Worm (Caenorhabditis elegans): Measurements from ENCODE around the gene sri-30.

The sri-30 gene

ce11 chrII:3055531-3055930 lies 9.6 kb downstream of the sri-30 start:
- TF ChIP-seq rnt-1 (tag; optimal IDR thresholded peaks at IDR 0.05) (peak; percentile 24), hpl-2 (GFP tag; optimal IDR thresholded peaks at IDR 0.05) (no peak), skn-1 (tag; optimal IDR thresholded peaks at IDR 0.05) (peak; percentile 17), ets-5 (GFP tag; IDR thresholded peaks at IDR 0.05) (no peak), ztf-4 (tag; optimal IDR thresholded peaks at IDR 0.05) (no peak), lin-13 (GFP tag; optimal IDR thresholded peaks at IDR 0.05) (no peak), efl-1 (optimal IDR thresholded peaks at IDR 0.05) (no peak), efl-1 (GFP tag; optimal IDR thresholded peaks at IDR 0.05 in 1 of 2) (no peak), egl-27 (tag; optimal IDR thresholded peaks at IDR 0.05) (no peak), Y116A8C.19 (tag; optimal IDR thresholded peaks at IDR 0.05; ENCODE audit: borderline replicate concordance) (no peak), snu-23 (GFP tag; optimal IDR thresholded peaks at IDR 0.05) (peak; percentile 20), nhr-47 (tag; optimal IDR thresholded peaks at IDR 0.05) (peak; percentile 27), mep-1 (tag; optimal IDR thresholded peaks at IDR 0.05) (peak; percentile 33), xbp-1 (tag; optimal IDR thresholded peaks at IDR 0.05) (no peak), ces-1 (GFP tag; optimal IDR thresholded peaks at IDR 0.05) (no peak), C16A3.4 (tag; optimal IDR thresholded peaks at IDR 0.05) (no peak), mab-9 (GFP tag; IDR thresholded peaks at IDR 0.05) (no peak), ceh-90 (tag; optimal IDR thresholded peaks at IDR 0.05) (no peak), nhr-11 (tag; optimal IDR thresholded peaks at IDR 0.05) (no peak), elt-2 (tag; optimal IDR thresholded peaks at IDR 0.05) (no peak), zag-1 (tag; optimal IDR thresholded peaks at IDR 0.05) (no peak), lin-14 (GFP tag; optimal IDR thresholded peaks at IDR 0.05) (peak; percentile 73), dpl-1 (GFP tag; optimal IDR thresholded peaks at IDR 0.05) (peak in 1 of 3 experiments; percentile 9), lin-15B (tag; optimal IDR thresholded peaks at IDR 0.05) (no peak), nhr-20 (tag; optimal IDR thresholded peaks at IDR 0.05) (no peak), ceh-82 (tag; optimal IDR thresholded peaks at IDR 0.05) (peak in 1 of 3 experiments; percentile 49), nhr-71 (tag; optimal IDR thresholded peaks at IDR 0.05) (no peak), efl-3 (GFP tag; optimal IDR thresholded peaks at IDR 0.05) (no peak), lin-35 (GFP tag; optimal IDR thresholded peaks at IDR 0.05) (peak; percentile 20 to 22), dsc-1 (tag; optimal IDR thresholded peaks at IDR 0.05) (peak; percentile 9), irx-1 (tag; optimal IDR thresholded peaks at IDR 0.05) (no peak), fkh-4 (tag; optimal IDR thresholded peaks at IDR 0.05; ENCODE audit: borderline replicate concordance) (no peak), aha-1 (tag; optimal IDR thresholded peaks at IDR 0.05) (no peak)

- no peak for TF ChIP-seq C34B4.2 (tag; optimal IDR thresholded peaks at IDR 0.05)
These were observed 10.4 kb downstream of the sri-30 start, which contains the start of gene lin-8 for ce11 chrII:3056266-3056872. lin-8 (plus strand) TSS chrII:3056822.

- TF ChIP-seq hlh-17 (GFP tag; optimal IDR thresholded peaks at IDR 0.05; ENCODE audit: borderline replicate concordance) (no peak), rnt-1 (tag; optimal IDR thresholded peaks at IDR 0.05) (no peak)
These were observed 14.8 kb downstream of the sri-30 start, which contains the start of gene Y25C1A.6 for ce11 chrII:3060782-3061181. Y25C1A.6 (plus strand) TSS chrII:3061082.

ce11 chrII:3061605-3062004 lies 15.6 kb downstream of the sri-30 start:
- TF ChIP-seq vab-15 (tag; optimal IDR thresholded peaks at IDR 0.05): no peak
- no peak for TF ChIP-seq lin-15B (tag; optimal IDR thresholded peaks at IDR 0.05)
- TF ChIP-seq unc-86 (tag; optimal IDR thresholded peaks at IDR 0.05): no peak
- no peak for TF ChIP-seq unc-62 (GFP tag; optimal IDR thresholded peaks at IDR 0.05)
- no peak for TF ChIP-seq fkh-10 (GFP tag; optimal IDR thresholded peaks at IDR 0.05)
- no peak for TF ChIP-seq xbp-1 (tag; optimal IDR thresholded peaks at IDR 0.05)
- no peak for TF ChIP-seq unc-130 (tag; optimal IDR thresholded peaks at IDR 0.05)
- TF ChIP-seq mdl-1 (tag; optimal IDR thresholded peaks at IDR 0.05): no peak
- TF ChIP-seq snu-23 (GFP tag; optimal IDR thresholded peaks at IDR 0.05): no peak
- TF ChIP-seq nhr-77 (tag; optimal IDR thresholded peaks at IDR 0.05): no peak
- TF ChIP-seq aly-2 (tag; optimal IDR thresholded peaks at IDR 0.05): no peak
- TF ChIP-seq sup-37 (GFP tag; optimal IDR thresholded peaks at IDR 0.05): no peak
- no peak for TF ChIP-seq nhr-28 (tag; optimal IDR thresholded peaks at IDR 0.05)

Measured in whole organism, L1 larva.